Worm (Caenorhabditis elegans): ENCODE results near the gene hal-3.

Gene hal-3

DNA sequence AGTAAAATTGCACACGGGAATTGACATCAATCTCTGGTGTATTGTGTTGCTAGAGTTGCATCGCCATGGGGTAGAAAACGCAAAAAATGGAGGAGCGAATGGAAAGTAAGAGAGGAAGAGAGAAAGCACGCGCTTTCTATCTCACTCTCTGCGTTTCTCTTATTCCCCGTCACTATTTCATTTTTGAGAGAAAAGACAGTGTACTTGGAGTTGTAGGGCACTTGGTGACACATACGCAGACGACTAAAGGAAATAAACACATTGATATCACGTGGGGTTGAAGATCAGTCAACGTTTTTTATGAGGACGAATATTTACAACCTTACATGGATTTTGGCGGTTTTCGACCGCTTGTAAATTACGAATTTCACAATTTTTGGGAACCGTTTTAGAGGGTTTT, 13.5 kb downstream of the hal-3 start:
- TF ChIP-seq mdt-29 (GFP tag; IDR thresholded peaks at IDR 0.05), result peak; percentile 61; the same call in 1 of the 2 replicates
- TF ChIP-seq jun-1 (tag; optimal IDR thresholded peaks at IDR 0.05), result peak; percentile 78
- TF ChIP-seq daf-8 (GFP tag; IDR thresholded peaks at IDR 0.05), result no peak
- no peak for TF ChIP-seq lir-3 (tag; optimal IDR thresholded peaks at IDR 0.05)
- TF ChIP-seq hlh-11 (tag; optimal IDR thresholded peaks at IDR 0.05), result peak; percentile 99
- peak; percentile 84 for TF ChIP-seq php-3 (GFP tag; IDR thresholded peaks at IDR 0.05)
- TF ChIP-seq F37D6.2 (tag; optimal IDR thresholded peaks at IDR 0.05), result peak; percentile 42
- no peak for TF ChIP-seq dmd-8 (GFP tag; IDR thresholded peaks at IDR 0.05)
- peak; percentile 43 for TF ChIP-seq ztf-7 (tag; optimal IDR thresholded peaks at IDR 0.05)
- no peak for TF ChIP-seq ces-1 (GFP tag; optimal IDR thresholded peaks at IDR 0.05)
- TF ChIP-seq lsy-2 (tag; optimal IDR thresholded peaks at IDR 0.05), result peak; percentile 74 to 93
- TF ChIP-seq lin-15B (tag; optimal IDR thresholded peaks at IDR 0.05), result no peak
- peak; percentile 68 for TF ChIP-seq mxl-2 (GFP tag; conservative IDR thresholded peaks at IDR 0.05)
- TF ChIP-seq hmg-1.1 (GFP tag; IDR thresholded peaks at IDR 0.05), result peak; percentile 88
- peak; percentile 96 for TF ChIP-seq mep-1 (tag; optimal IDR thresholded peaks at IDR 0.05)
- TF ChIP-seq nhr-42 (GFP tag; IDR thresholded peaks at IDR 0.05), result peak; percentile 76; the same call in 1 of the 2 replicates
- TF ChIP-seq ceh-32 (tag; optimal IDR thresholded peaks at IDR 0.05; ENCODE audit: poor library complexity), result no peak
- TF ChIP-seq unc-130 (GFP tag; optimal IDR thresholded peaks at IDR 0.05), result no peak
- peak; percentile 62 for TF ChIP-seq nhr-25 (tag; optimal IDR thresholded peaks at IDR 0.05; ENCODE audit: borderline replicate concordance, insufficient read depth)
- 0 out of 2 replicates have a peak, but pooled peaks have one; percentile 16 for TF ChIP-seq Y75B8A.6 (GFP tag; IDR thresholded peaks at IDR 0.05)
- peak; percentile 64 for TF ChIP-seq nhr-76 (tag; optimal IDR thresholded peaks at IDR 0.05)
- no peak for TF ChIP-seq unc-39 (tag; optimal IDR thresholded peaks at IDR 0.05)
- peak; percentile 98 for TF ChIP-seq nhr-6 (tag; optimal IDR thresholded peaks at IDR 0.05)
- TF ChIP-seq skn-1 (tag; optimal IDR thresholded peaks at IDR 0.05), result no peak
- no peak for TF ChIP-seq madf-9 (GFP tag; conservative IDR thresholded peaks at IDR 0.05)
- no peak for TF ChIP-seq tag-97 (GFP tag; IDR thresholded peaks at IDR 0.05)
- peak; percentile 99 for TF ChIP-seq dve-1 (tag; optimal IDR thresholded peaks at IDR 0.05; ENCODE audit: insufficient read depth)
- TF ChIP-seq nhr-48 (tag; optimal IDR thresholded peaks at IDR 0.05), result peak; percentile 97
- TF ChIP-seq R02D3.7 (tag; optimal IDR thresholded peaks at IDR 0.05), result no peak
- TF ChIP-seq daf-19 (GFP tag; conservative IDR thresholded peaks at IDR 0.05), result no peak
- TF ChIP-seq nhr-10 (tag; optimal IDR thresholded peaks at IDR 0.05), result peak; percentile 94
- TF ChIP-seq nhr-77 (tag; optimal IDR thresholded peaks at IDR 0.05), result peak; percentile 94
- peak; percentile 61 for TF ChIP-seq ama-1 (optimal IDR thresholded peaks at IDR 0.05)
- TF ChIP-seq tra-1 (GFP tag; IDR thresholded peaks at IDR 0.05), result peak; percentile 97
- no peak for TF ChIP-seq F10B5.3 (tag; optimal IDR thresholded peaks at IDR 0.05)
- TF ChIP-seq ceh-62 (tag; optimal IDR thresholded peaks at IDR 0.05), result no peak
- peak; percentile 100 for TF ChIP-seq nhr-11 (tag; optimal IDR thresholded peaks at IDR 0.05)
- peak; percentile 60 for TF ChIP-seq spr-1 (tag; optimal IDR thresholded peaks at IDR 0.05)
- TF ChIP-seq rbr-2 (tag; optimal IDR thresholded peaks at IDR 0.05), result peak; percentile 79
- TF ChIP-seq zfp-2 (tag; optimal IDR thresholded peaks at IDR 0.05), result peak; percentile 38
- TF ChIP-seq vab-7 (GFP tag; IDR thresholded peaks at IDR 0.05), result no peak
- TF ChIP-seq nhr-41 (GFP tag; IDR thresholded peaks at IDR 0.05), result no peak
- TF ChIP-seq pqm-1 (tag; optimal IDR thresholded peaks at IDR 0.05), result peak; percentile 60
- TF ChIP-seq T20F7.1 (GFP tag; optimal IDR thresholded peaks at IDR 0.05), result peak; percentile 85
- TF ChIP-seq saeg-2 (GFP tag; IDR thresholded peaks at IDR 0.05), result peak; percentile 74; the same call in 1 of the 2 replicates
- no peak for TF ChIP-seq zip-11 (GFP tag; IDR thresholded peaks at IDR 0.05)
- no peak for TF ChIP-seq D1046.2 (GFP tag; IDR thresholded peaks at IDR 0.05)
- no peak for TF ChIP-seq set-16 (GFP tag; IDR thresholded peaks at IDR 0.05)
- TF ChIP-seq unc-62 (GFP tag; optimal IDR thresholded peaks at IDR 0.05 in 1 of 2), result peak in 1 of 2 experiments; percentile 100
- no peak for TF ChIP-seq unc-62 (tag; optimal IDR thresholded peaks at IDR 0.05)
- TF ChIP-seq mes-2 (tag; optimal IDR thresholded peaks at IDR 0.05; ENCODE audit: poor library complexity, severe bottlenecking), result peak; percentile 78
- TF ChIP-seq daf-16 (GFP tag; optimal IDR thresholded peaks at IDR 0.05), result peak; percentile 72 to 82
- peak; percentile 98 for TF ChIP-seq daf-16 (tag; optimal IDR thresholded peaks at IDR 0.05)

Measured in whole organism, L4 larva.